Worm (Caenorhabditis elegans) whole organism, late embryonic: ENCODE results near the gene B0361.14.

ENCODE experiments used
- C08G9.2 ChIP-seq: sonication (generic microtip); optimal IDR thresholded peaks from 2 replicates; lab custom pipeline; 2016; ENCODE audit warnings: mild to moderate bottlenecking, missing genetic modification characterization, moderate library complexity, missing compliant biosample characterization
- C38D4.7 ChIP-seq: fragments of 200-800 bp; sonication (Bioruptor generic); optimal IDR thresholded peaks from 2 replicates; lab custom pipeline; 2018; ENCODE audit warnings: mild to moderate bottlenecking, missing genetic modification characterization, moderate library complexity, missing compliant biosample characterization
- F13H6.1 ChIP-seq: sonication (generic microtip); optimal IDR thresholded peaks from 2 replicates; lab custom pipeline; 2016; ENCODE audit warnings: missing genetic modification characterization, missing compliant biosample characterization
- K02D7.2 ChIP-seq: sonication (generic microtip); optimal IDR thresholded peaks from 2 replicates; lab custom pipeline; 2017; ENCODE audit warnings: mild to moderate bottlenecking, missing genetic modification characterization, missing compliant biosample characterization
- K09A11.1 ChIP-seq: sonication (generic microtip); optimal IDR thresholded peaks from 2 replicates; lab custom pipeline; 2017; ENCODE audit warnings: antibody characterized with exemption, mild to moderate bottlenecking, missing genetic modification characterization, missing compliant biosample characterization; ENCODE audit not compliant: insufficient read depth
- ama-1 ChIP-seq: fragments of 150-350 bp; optimal IDR thresholded peaks from 2 replicates; lab custom pipeline; 2014
- ceh-14 ChIP-seq: sonication (generic microtip); optimal IDR thresholded peaks from 2 replicates; lab custom pipeline; 2016; ENCODE audit warnings: missing genotype, missing genetic modification characterization, missing compliant biosample characterization
- ceh-18 ChIP-seq: sonication (generic microtip); optimal IDR thresholded peaks from 2 replicates; lab custom pipeline; 2016; ENCODE audit warnings: missing genetic modification characterization, missing compliant biosample characterization
- ceh-19 ChIP-seq: fragments of 200-800 bp; sonication (Bioruptor generic); optimal IDR thresholded peaks from 2 replicates; lab custom pipeline; 2018; ENCODE audit warnings: mild to moderate bottlenecking, missing genetic modification characterization, missing compliant biosample characterization
- ceh-2 ChIP-seq: sonication (generic microtip); optimal IDR thresholded peaks from 2 replicates; lab custom pipeline; 2016; ENCODE audit warnings: missing genotype, missing genetic modification characterization, missing compliant biosample characterization
- ceh-22 ChIP-seq: sonication (generic microtip); optimal IDR thresholded peaks from 2 replicates; lab custom pipeline; 2017; ENCODE audit warnings: missing biosample characterization, missing genetic modification characterization
- ceh-31 ChIP-seq: sonication (generic microtip); optimal IDR thresholded peaks from 2 replicates; lab custom pipeline; 2016; ENCODE audit warnings: missing genetic modification characterization, missing compliant biosample characterization
- ceh-48 ChIP-seq: sonication (generic microtip); optimal IDR thresholded peaks from 2 replicates; lab custom pipeline; 2016; ENCODE audit warnings: missing genetic modification characterization, inconsistent platforms, missing compliant biosample characterization
- ceh-6 ChIP-seq: fragments of 200-800 bp; sonication (Bioruptor generic); optimal IDR thresholded peaks from 2 replicates; lab custom pipeline; 2018; ENCODE audit warnings: mild to moderate bottlenecking, missing genetic modification characterization, missing compliant biosample characterization
- che-1 ChIP-seq: sonication (generic microtip); optimal IDR thresholded peaks from 2 replicates; lab custom pipeline; 2016; ENCODE audit warnings: mild to moderate bottlenecking, missing genetic modification characterization, missing compliant biosample characterization
- dve-1 ChIP-seq: sonication (generic microtip); optimal IDR thresholded peaks from 2 replicates; lab custom pipeline; 2017; ENCODE audit warnings: antibody characterized with exemption, mild to moderate bottlenecking, missing genetic modification characterization, missing compliant biosample characterization
- elt-2 ChIP-seq: sonication (generic microtip); optimal IDR thresholded peaks from 2 replicates; lab custom pipeline; 2016; ENCODE audit warnings: missing genetic modification reagents, missing genetic modification characterization, missing compliant biosample characterization
- ets-4 ChIP-seq: sonication (generic microtip); optimal IDR thresholded peaks from 2 replicates; lab custom pipeline; 2016; ENCODE audit warnings: missing genetic modification characterization, missing compliant biosample characterization
- eyg-1 ChIP-seq: sonication (generic microtip); optimal IDR thresholded peaks from 2 replicates; lab custom pipeline; 2016; ENCODE audit warnings: missing genotype, missing genetic modification characterization, missing compliant biosample characterization
- fkh-6 ChIP-seq: sonication (generic microtip); optimal IDR thresholded peaks from 2 replicates; lab custom pipeline; 2016; ENCODE audit warnings: missing genetic modification characterization, missing compliant biosample characterization
- gmeb-2 ChIP-seq: sonication (generic microtip); optimal IDR thresholded peaks from 2 replicates; lab custom pipeline; 2016; ENCODE audit warnings: missing genetic modification characterization, inconsistent platforms, missing compliant biosample characterization
- hlh-15 ChIP-seq: sonication (generic microtip); optimal IDR thresholded peaks from 2 replicates; lab custom pipeline; 2016; ENCODE audit warnings: missing genetic modification characterization, missing compliant biosample characterization
- hlh-30 ChIP-seq: sonication (generic microtip); optimal IDR thresholded peaks from 2 replicates; lab custom pipeline; 2017; ENCODE audit warnings: antibody characterized with exemption, missing genetic modification characterization, missing compliant biosample characterization; ENCODE audit not compliant: insufficient read depth
- hlh-6 ChIP-seq: sonication (generic microtip); optimal IDR thresholded peaks from 2 replicates; lab custom pipeline; 2016; ENCODE audit warnings: missing genotype, missing genetic modification characterization, missing compliant biosample characterization
- hlh-8 ChIP-seq: sonication (generic microtip); optimal IDR thresholded peaks from 2 replicates; lab custom pipeline; 2016; ENCODE audit warnings: missing genotype, missing genetic modification characterization, missing compliant biosample characterization
- lin-11 ChIP-seq: fragments of 200-800 bp; sonication (Bioruptor generic); optimal IDR thresholded peaks from 2 replicates; lab custom pipeline; 2018; ENCODE audit warnings: mild to moderate bottlenecking, missing genetic modification characterization, missing compliant biosample characterization
- mec-3 ChIP-seq: sonication (generic microtip); optimal IDR thresholded peaks from 2 replicates; lab custom pipeline; 2016; ENCODE audit warnings: borderline replicate concordance, missing genetic modification characterization, missing compliant biosample characterization
- nfya-1 ChIP-seq: sonication (generic microtip); optimal IDR thresholded peaks from 2 replicates; lab custom pipeline; 2017; ENCODE audit warnings: missing genetic modification characterization, mild to moderate bottlenecking, missing compliant biosample characterization, antibody characterized with exemption, moderate library complexity
- pag-3 ChIP-seq: sonication (generic microtip); optimal IDR thresholded peaks from 2 replicates; lab custom pipeline; 2016; ENCODE audit warnings: missing compliant biosample characterization, missing genetic modification characterization, borderline replicate concordance
- pat-9 ChIP-seq: fragments of 200-800 bp; sonication (Bioruptor generic); optimal IDR thresholded peaks from 2 replicates; lab custom pipeline; 2018; ENCODE audit warnings: mild to moderate bottlenecking, missing genetic modification characterization, moderate library complexity, missing compliant biosample characterization
- pax-1 ChIP-seq: fragments of 150-350 bp; optimal IDR thresholded peaks from 2 replicates; lab custom pipeline; 2014; ENCODE audit warnings: missing biosample characterization, missing genetic modification characterization
- pqm-1 ChIP-seq: sonication (generic microtip); optimal IDR thresholded peaks from 2 replicates; lab custom pipeline; 2016; ENCODE audit warnings: missing genetic modification characterization, missing compliant biosample characterization
- pros-1 ChIP-seq: fragments of 150-350 bp; optimal IDR thresholded peaks from 2 replicates; lab custom pipeline; 2014; ENCODE audit warnings: missing biosample characterization, missing genetic modification reagents, missing genetic modification characterization
- rnt-1 ChIP-seq: sonication (generic microtip); optimal IDR thresholded peaks from 2 replicates; lab custom pipeline; 2016; ENCODE audit warnings: missing genetic modification characterization, missing compliant biosample characterization
- sox-2 ChIP-seq: fragments of 200-800 bp; sonication (Bioruptor generic); IDR thresholded peaks from 2 replicates; pipeline ENCODE4 v1.3.6; 2022; ENCODE audit warnings: missing genetic modification reagents, missing genetic modification characterization, missing compliant biosample characterization
- sox-4 ChIP-seq: sonication (generic microtip); optimal IDR thresholded peaks from 2 replicates; lab custom pipeline; 2017; ENCODE audit warnings: mild to moderate bottlenecking, missing genetic modification characterization, inconsistent platforms, missing compliant biosample characterization
- syd-9 ChIP-seq: sonication (generic microtip); optimal IDR thresholded peaks from 2 replicates; lab custom pipeline; 2016; ENCODE audit warnings: mild to moderate bottlenecking, missing genetic modification characterization, moderate library complexity, missing compliant biosample characterization
- ttx-3 ChIP-seq: sonication (generic microtip); optimal IDR thresholded peaks from 2 replicates; lab custom pipeline; 2016; ENCODE audit warnings: missing genetic modification reagents, missing genetic modification characterization, missing compliant biosample characterization
- unc-86 ChIP-seq: sonication (generic microtip); optimal IDR thresholded peaks from 2 replicates; lab custom pipeline; 2016; ENCODE audit warnings: missing genetic modification characterization, missing compliant biosample characterization
- zip-5 ChIP-seq: sonication (generic microtip); optimal IDR thresholded peaks from 2 replicates; lab custom pipeline; 2016; ENCODE audit warnings: missing genetic modification characterization, missing compliant biosample characterization
- ztf-16 ChIP-seq: sonication (generic microtip); optimal IDR thresholded peaks from 2 replicates; lab custom pipeline; 2017; ENCODE audit warnings: missing genetic modification characterization, missing compliant biosample characterization

B0361.14 gene

DNA sequence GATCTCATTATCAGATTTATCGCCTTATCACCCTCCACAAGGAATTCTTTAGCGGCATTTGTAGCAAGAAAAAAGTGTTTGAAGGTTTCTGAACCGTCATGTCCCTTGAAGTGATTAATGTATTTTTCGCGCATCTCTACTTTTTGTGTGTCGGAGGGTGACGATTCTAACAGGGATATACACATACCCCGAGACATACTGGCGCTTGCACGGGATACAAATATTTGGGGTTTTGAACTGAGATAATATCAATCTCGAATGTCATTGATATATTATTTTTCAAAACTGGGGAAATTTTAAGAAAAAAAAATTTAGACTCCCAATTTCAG lies 6.3 kb upstream of the B0361.14 start:
- TF ChIP-seq ets-4 (tag; lab: Kevin White, UChicago) (no peak), sox-2 (GFP tag; lab: Robert Waterston, UW) (no peak), K02D7.2 (tag; lab: Kevin White, UChicago) (no peak)

ce11 chrIII:7304961-7305648 lies 5.8 kb upstream of the B0361.14 start:
- no peak for TF ChIP-seq pros-1 (tag; lab: Kevin White, UChicago)
- no peak for TF ChIP-seq ztf-16 (tag; lab: Kevin White, UChicago)
- TF ChIP-seq pqm-1 (tag; lab: Kevin White, UChicago) = no peak
- TF ChIP-seq K09A11.1 (tag; lab: Kevin White, UChicago) = no peak
- TF ChIP-seq rnt-1 = no peak
- TF ChIP-seq lin-11 = no peak

- TF ChIP-seq C38D4.7 (GFP tag; lab: Kevin White, UChicago) = no peak
- TF ChIP-seq che-1 = no peak
- no peak for TF ChIP-seq pat-9 (tag; lab: Kevin White, UChicago)
- no peak for TF ChIP-seq hlh-30 (tag; lab: Kevin White, UChicago)
- TF ChIP-seq hlh-6 = no peak
- TF ChIP-seq ama-1 (lab: Kevin White, UChicago) = no peak
- no peak for TF ChIP-seq C08G9.2 (tag; lab: Kevin White, UChicago)
- no peak for TF ChIP-seq K02D7.2 (tag; lab: Kevin White, UChicago)
- TF ChIP-seq rnt-1 = no peak
- no peak for TF ChIP-seq pag-3 (tag; lab: Kevin White, UChicago)
Measured at ce11 chrIII:7301668-7302067, 2.3 kb upstream of the B0361.14 start.

DNA sequence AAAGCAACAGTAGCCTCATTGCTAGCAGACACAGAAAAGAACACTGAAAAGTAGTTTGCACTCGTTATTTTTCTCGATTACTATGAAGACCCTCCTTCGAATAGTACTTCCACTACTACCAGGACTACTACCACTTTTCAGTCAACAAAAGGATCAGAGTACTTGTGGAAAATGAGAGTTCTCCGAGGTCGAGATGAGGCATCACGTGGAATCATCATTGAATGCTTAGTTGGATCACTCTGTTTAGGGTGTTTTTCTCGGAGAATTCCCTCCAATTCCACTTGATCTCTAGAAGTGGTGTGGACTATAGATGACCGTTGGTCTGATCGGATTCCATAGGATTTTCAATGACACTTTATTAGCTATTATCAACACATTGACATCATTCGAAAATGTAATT lies 1.4 kb upstream of the B0361.14 start:
- no peak for TF ChIP-seq pag-3 (tag; lab: Kevin White, UChicago)
- no peak for TF ChIP-seq dve-1 (tag; lab: Kevin White, UChicago)
- no peak for TF ChIP-seq ceh-31 (tag; lab: Kevin White, UChicago)
- no peak for TF ChIP-seq hlh-8 (tag; lab: Kevin White, UChicago)
- TF ChIP-seq ceh-19 (GFP tag; lab: Kevin White, UChicago) = no peak
- no peak for TF ChIP-seq ztf-16 (tag; lab: Kevin White, UChicago)
- TF ChIP-seq pros-1 (tag; lab: Kevin White, UChicago) = no peak
- TF ChIP-seq ceh-6 (GFP tag; lab: Kevin White, UChicago) = no peak
- TF ChIP-seq K02D7.2 (tag; lab: Kevin White, UChicago) = no peak
- no peak for TF ChIP-seq hlh-15
- TF ChIP-seq pax-1 (tag; lab: Kevin White, UChicago) = no peak
- no peak for TF ChIP-seq C08G9.2 (tag; lab: Kevin White, UChicago)
- TF ChIP-seq gmeb-2 = no peak
- no peak for TF ChIP-seq F13H6.1 (tag; lab: Kevin White, UChicago)
- TF ChIP-seq eyg-1 = no peak

DNA sequence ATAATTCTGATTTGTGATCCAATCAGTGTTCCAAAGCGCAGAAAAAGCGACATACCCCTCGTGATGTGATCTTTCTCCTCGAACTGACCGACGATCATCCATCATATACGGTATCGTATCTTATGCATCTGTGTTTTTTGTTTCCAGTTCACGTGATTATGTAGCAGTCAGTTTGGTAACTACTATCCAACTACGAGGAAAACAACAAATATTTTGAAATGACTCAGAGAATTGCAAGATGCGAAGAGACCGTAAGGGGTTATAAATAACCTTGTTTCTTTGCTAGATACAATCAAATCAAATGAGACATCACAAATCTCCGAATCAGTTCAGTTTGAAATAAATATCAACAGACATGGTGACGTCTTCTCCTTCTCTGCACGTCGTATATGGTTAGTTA lies 838 bp upstream of the B0361.14 start:
- TF ChIP-seq elt-2 (tag; lab: Kevin White, UChicago) = no peak
- no peak for TF ChIP-seq pax-1 (tag; lab: Kevin White, UChicago)
- no peak for TF ChIP-seq ttx-3 (tag; lab: Kevin White, UChicago)
- TF ChIP-seq unc-86 (tag; lab: Kevin White, UChicago) = no peak
- no peak for TF ChIP-seq zip-5 (tag; lab: Kevin White, UChicago)
- TF ChIP-seq ceh-18 = no peak
- no peak for TF ChIP-seq lin-11

- TF ChIP-seq ets-4 (tag; lab: Kevin White, UChicago) (no peak), syd-9 (tag; lab: Kevin White, UChicago) (no peak), ceh-2 (tag; lab: Kevin White, UChicago) (no peak), ceh-22 (tag; lab: Kevin White, UChicago) (no peak), elt-2 (tag; lab: Kevin White, UChicago) (no peak), F13H6.1 (tag; lab: Kevin White, UChicago) (no peak), mec-3 (tag; lab: Kevin White, UChicago) (no peak), ceh-48 (no peak), lin-11 (no peak), ceh-14 (tag; lab: Kevin White, UChicago) (no peak), pqm-1 (tag; lab: Kevin White, UChicago) (no peak), C08G9.2 (tag; lab: Kevin White, UChicago) (no peak), dve-1 (tag; lab: Kevin White, UChicago) (no peak), fkh-6 (tag; lab: Kevin White, UChicago) (no peak), unc-86 (tag; lab: Kevin White, UChicago) (no peak), nfya-1 (tag; lab: Kevin White, UChicago) (no peak), ceh-18 (no peak), pax-1 (tag; lab: Kevin White, UChicago) (no peak), sox-4 (no peak)
Measured at ce11 chrIII:7298045-7298444, 1.3 kb downstream of the B0361.14 start.
